Fruit fly (Drosophila melanogaster): Measurements from ENCODE around the gene Inx7.
A peak's percentile ranks its signal among the peaks of the same experiment; 100 is the strongest.

DNA sequence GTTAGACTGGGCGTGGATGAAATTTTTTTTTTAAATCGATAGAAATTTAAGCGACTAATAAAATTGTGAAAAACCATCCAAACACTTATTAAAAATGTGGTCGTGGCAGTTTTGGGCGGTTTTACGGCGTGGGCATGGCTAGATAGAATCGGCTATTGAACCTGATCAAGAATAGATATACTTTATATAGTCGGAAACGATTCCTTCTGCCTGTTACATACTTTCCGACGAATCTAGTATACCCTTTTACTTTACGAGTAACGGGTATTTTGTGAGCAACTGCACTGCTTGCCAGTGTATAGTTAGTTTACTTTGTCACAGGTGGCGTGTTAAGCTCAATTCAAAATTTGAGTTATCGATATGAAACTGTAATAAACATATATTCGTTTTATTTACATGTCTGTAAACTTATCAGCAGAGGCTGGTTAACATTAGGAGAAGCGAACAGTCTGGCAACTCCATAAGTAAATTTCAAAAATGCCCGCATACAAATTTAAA is 21.6 kb upstream of the Inx7 start:
- TF ChIP-seq h (GFP tag; optimal IDR thresholded peaks at IDR 0.05) (peak; percentile 22), Dfd (GFP tag; optimal IDR thresholded peaks at IDR 0.05) (no peak), usp (GFP tag; optimal IDR thresholded peaks at IDR 0.05) (no peak), tai (GFP tag; optimal IDR thresholded peaks at IDR 0.05) (peak; percentile 68), psq (GFP tag; optimal IDR thresholded peaks at IDR 0.05) (no peak), sv (GFP tag; optimal IDR thresholded peaks at IDR 0.05) (peak; percentile 66), OdsH (GFP tag; optimal IDR thresholded peaks at IDR 0.05) (no peak), br (GFP tag; optimal IDR thresholded peaks at IDR 0.05) (peak; percentile 10), ey (GFP tag; optimal IDR thresholded peaks at IDR 0.05) (peak; percentile 69), N (GFP tag; optimal IDR thresholded peaks at IDR 0.05) (no peak)
